Worm (Caenorhabditis elegans) whole organism, L2 larva: ENCODE results near the gene pfk-1.2.

ENCODE experiments used
- elt-3 ChIP-seq: sonication (generic microtip); optimal IDR thresholded peaks from 2 replicates; lab custom pipeline; 2017; ENCODE audit warnings: missing biosample characterization, missing genetic modification characterization
- skn-1 ChIP-seq: sonication (generic microtip); optimal IDR thresholded peaks from 2 replicates; lab custom pipeline; 2017; ENCODE audit warnings: missing biosample characterization, missing genetic modification characterization
- unc-62 ChIP-seq: fragments of 150-350 bp; optimal IDR thresholded peaks from 2 replicates; lab custom pipeline; 2014; ENCODE audit warnings: missing biosample characterization, missing genetic modification reagents, missing genetic modification characterization

ce11 chrV:9583323-9583644 lies 51.7 kb downstream of the pfk-1.2 start, which contains the start of gene K09G1.1:
- TF ChIP-seq skn-1 (tag; lab: Kevin White, UChicago) (no peak), unc-62 (GFP tag; lab: Kevin White, UChicago) (no peak), elt-3 (tag; lab: Kevin White, UChicago) (no peak)
